Worm (Caenorhabditis elegans) whole organism, L1 larva: ENCODE measurements around the gene mrpl-55.

Experiments
- hlh-4 ChIP-seq: sonication (generic microtip); optimal IDR thresholded peaks from 2 replicates; lab custom pipeline; 2016; ENCODE audit warnings: mild to moderate bottlenecking, missing genetic modification characterization, missing compliant biosample characterization
- nhr-11 ChIP-seq: fragments of 150-350 bp; optimal IDR thresholded peaks from 2 replicates; lab custom pipeline; 2014; ENCODE audit warnings: missing biosample characterization, missing genetic modification characterization
- nhr-12 ChIP-seq: sonication (generic microtip); optimal IDR thresholded peaks from 2 replicates; lab custom pipeline; 2017; ENCODE audit warnings: missing biosample characterization, missing genetic modification characterization
- nhr-237 ChIP-seq: fragments of 150-350 bp; optimal IDR thresholded peaks from 2 replicates; lab custom pipeline; 2014; ENCODE audit warnings: missing biosample characterization, missing genetic modification characterization
- skn-1 ChIP-seq: fragments of 150-350 bp; optimal IDR thresholded peaks from 2 replicates; lab custom pipeline; 2014; ENCODE audit warnings: missing biosample characterization, missing genetic modification characterization
- unc-30 ChIP-seq: sonication (generic microtip); optimal IDR thresholded peaks from 2 replicates; lab custom pipeline; 2017; ENCODE audit warnings: missing biosample characterization, missing genetic modification characterization
- zag-1 ChIP-seq: fragments of 150-350 bp; optimal IDR thresholded peaks from 2 replicates; lab custom pipeline; 2014; ENCODE audit warnings: missing biosample characterization, missing genetic modification characterization
- ztf-11 ChIP-seq, 2 experiments: sonication (generic microtip); optimal IDR thresholded peaks; 2 replicates each; lab custom pipeline; 2016 to 2017; ENCODE audit warnings: missing genetic modification characterization in 2 of 2, missing biosample characterization in 1 of 2, missing compliant biosample characterization in 1 of 2

DNA sequence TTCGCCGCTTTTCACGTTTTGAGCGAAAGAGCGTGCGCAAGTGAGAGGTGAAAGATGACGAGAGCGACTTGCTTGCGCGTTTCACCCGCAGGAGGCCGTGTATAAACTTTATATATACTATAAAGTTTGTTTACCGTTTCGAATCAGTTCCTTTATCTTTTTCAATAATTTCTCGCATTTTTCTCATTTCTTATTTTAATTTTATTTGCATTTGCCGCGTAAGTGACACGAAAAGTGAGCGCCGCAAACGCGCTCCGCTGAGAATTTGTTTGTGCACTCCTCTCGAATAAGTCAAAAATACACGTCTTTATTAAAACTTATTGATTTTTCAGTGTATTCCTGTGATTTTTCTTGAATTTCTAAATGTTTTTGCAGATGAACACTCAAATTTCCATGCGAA lies at the start of gene mrpl-55:
- TF ChIP-seq nhr-11 (tag; lab: Kevin White, UChicago) (peak; percentile 56), ztf-11 (tag; optimal IDR thresholded peaks at IDR 0.05; lab: Kevin White, UChicago) (peak in 1 of 2 experiments; percentile 77), zag-1 (tag; lab: Kevin White, UChicago) (no peak), nhr-12 (tag; lab: Kevin White, UChicago) (no peak), unc-30 (tag; lab: Kevin White, UChicago) (peak; percentile 43), skn-1 (tag; lab: Kevin White, UChicago) (peak; percentile 88), nhr-237 (peak; percentile 80), hlh-4 (tag; lab: Kevin White, UChicago) (no peak)
